Worm (Caenorhabditis elegans) whole organism, L2 larva: Measurements from ENCODE around the gene F56D6.8.

Source experiments
- F13H6.1 ChIP-seq: sonication (generic microtip); optimal IDR thresholded peaks from 2 replicates; lab custom pipeline; 2016; ENCODE audit warnings: missing genetic modification characterization, missing compliant biosample characterization
- R02D3.7 ChIP-seq: fragments of 150-350 bp; optimal IDR thresholded peaks from 2 replicates; lab custom pipeline; 2014; ENCODE audit warnings: missing biosample characterization, missing genetic modification characterization
- ama-1 ChIP-seq: fragments of 150-350 bp; optimal IDR thresholded peaks from 2 replicates; lab custom pipeline; 2018; ENCODE audit warnings: inconsistent platforms
- ceh-82 ChIP-seq: fragments of 150-350 bp; optimal IDR thresholded peaks from 2 replicates; lab custom pipeline; 2014; ENCODE audit warnings: missing biosample characterization, missing genetic modification characterization
- mbf-1 ChIP-seq: sonication (generic microtip); optimal IDR thresholded peaks from 2 replicates; lab custom pipeline; 2017; ENCODE audit warnings: missing biosample characterization, missing genetic modification characterization
- mdl-1 ChIP-seq, 2 experiments: fragments of 150-350 bp in 1 of 2; sonication (generic microtip) in 1 of 2; optimal IDR thresholded peaks; 2 replicates each; lab custom pipeline; 2017; ENCODE audit warnings: missing biosample characterization in 2 of 2, missing genetic modification characterization in 2 of 2
- nhr-10 ChIP-seq: sonication (generic microtip); optimal IDR thresholded peaks from 2 replicates; lab custom pipeline; 2017; ENCODE audit warnings: missing biosample characterization, missing genetic modification characterization
- nhr-12 ChIP-seq: fragments of 150-350 bp; optimal IDR thresholded peaks from 2 replicates; lab custom pipeline; 2014; ENCODE audit warnings: missing biosample characterization, missing genetic modification characterization
- nhr-23 ChIP-seq: fragments of 150-350 bp; optimal IDR thresholded peaks from 2 replicates; lab custom pipeline; 2014; ENCODE audit warnings: missing biosample characterization, missing genetic modification reagents, missing genetic modification characterization
- nhr-237 ChIP-seq: fragments of 150-350 bp; optimal IDR thresholded peaks from 2 replicates; lab custom pipeline; 2014; ENCODE audit warnings: missing biosample characterization, missing genetic modification characterization
- nhr-6 ChIP-seq: fragments of 150-350 bp; optimal IDR thresholded peaks from 2 replicates; lab custom pipeline; 2014; ENCODE audit warnings: missing biosample characterization, missing genetic modification characterization
- nhr-77 ChIP-seq: fragments of 150-350 bp; optimal IDR thresholded peaks from 2 replicates; lab custom pipeline; 2014; ENCODE audit warnings: missing biosample characterization, missing genetic modification characterization
- skn-1 ChIP-seq: sonication (generic microtip); optimal IDR thresholded peaks from 2 replicates; lab custom pipeline; 2017; ENCODE audit warnings: missing biosample characterization, missing genetic modification characterization

DNA sequence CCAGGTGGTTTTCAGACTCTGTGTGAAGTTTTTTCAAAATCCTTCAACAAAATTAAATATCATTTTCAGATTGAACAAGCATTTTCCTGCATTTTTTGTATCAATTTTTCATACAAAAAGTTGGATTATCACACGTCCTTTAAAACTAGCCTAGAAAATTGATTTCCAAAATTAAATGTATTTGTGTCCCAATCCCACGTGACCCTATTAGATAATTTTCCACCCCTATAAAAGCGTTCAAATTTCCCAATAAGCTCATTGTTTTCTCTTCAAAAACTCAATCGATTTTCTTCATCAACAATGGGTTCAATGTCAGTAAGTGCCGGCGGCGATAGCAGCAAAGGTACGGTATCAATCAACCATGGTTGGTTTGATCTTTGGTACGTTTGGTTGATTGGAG is 20.2 kb upstream of the F56D6.8 start, which contains the start of gene F56D6.19:
- TF ChIP-seq nhr-6 (tag; lab: Kevin White, UChicago), result no peak
- no peak for TF ChIP-seq skn-1 (tag; lab: Kevin White, UChicago)
- TF ChIP-seq ceh-82 (tag; lab: Kevin White, UChicago), result no peak
- no peak for TF ChIP-seq nhr-10 (tag; lab: Kevin White, UChicago)
- TF ChIP-seq R02D3.7, result no peak
- no peak for TF ChIP-seq nhr-237
- TF ChIP-seq nhr-23 (tag; lab: Kevin White, UChicago), result no peak
- TF ChIP-seq mbf-1 (tag; lab: Kevin White, UChicago), result no peak
- no peak for TF ChIP-seq mdl-1 (tag; optimal IDR thresholded peaks at IDR 0.05; lab: Kevin White, UChicago)
- no peak for TF ChIP-seq F13H6.1 (tag; lab: Kevin White, UChicago)
- no peak for TF ChIP-seq ama-1 (lab: Kevin White, UChicago)
- no peak for TF ChIP-seq nhr-12
- no peak for TF ChIP-seq nhr-77 (tag; lab: Kevin White, UChicago)
